Worm (Caenorhabditis elegans) whole organism, L1 larva: ENCODE data around the gene K08E4.8.

ENCODE experiments used
- C04F5.9 ChIP-seq: sonication (generic microtip); optimal IDR thresholded peaks from 2 replicates; lab custom pipeline; 2016; ENCODE audit warnings: missing genetic modification characterization, missing compliant biosample characterization
- C34B4.2 ChIP-seq: sonication (generic microtip); optimal IDR thresholded peaks from 2 replicates; lab custom pipeline; 2017; ENCODE audit warnings: mild to moderate bottlenecking, missing genetic modification characterization, missing compliant biosample characterization
- Y116A8C.19 ChIP-seq: sonication (generic microtip); optimal IDR thresholded peaks from 2 replicates; lab custom pipeline; 2016; ENCODE audit warnings: missing compliant biosample characterization, missing genetic modification characterization, borderline replicate concordance
- alr-1 ChIP-seq: fragments of 200-800 bp; sonication (Bioruptor generic); optimal IDR thresholded peaks from 2 replicates; lab custom pipeline; 2018; ENCODE audit warnings: borderline replicate concordance, mild to moderate bottlenecking, missing genetic modification characterization, missing compliant biosample characterization
- aly-2 ChIP-seq: fragments of 150-350 bp; optimal IDR thresholded peaks from 2 replicates; lab custom pipeline; 2014; ENCODE audit warnings: missing biosample characterization, missing genetic modification characterization
- blmp-1 ChIP-seq: fragments of 150-350 bp; optimal IDR thresholded peaks from 2 replicates; lab custom pipeline; 2014; ENCODE audit warnings: missing biosample characterization, missing genetic modification characterization
- ceh-8 ChIP-seq: fragments of 200-800 bp; sonication (Bioruptor generic); optimal IDR thresholded peaks from 2 replicates; lab custom pipeline; 2018; ENCODE audit warnings: mild to moderate bottlenecking, missing genetic modification characterization, moderate library complexity, missing compliant biosample characterization
- ceh-82 ChIP-seq, 3 experiments: fragments of 150-350 bp in 1 of 3; sonication (generic microtip) in 2 of 3; optimal IDR thresholded peaks; 2 replicates each; lab custom pipeline; 2014 to 2017; ENCODE audit warnings: missing biosample characterization in 3 of 3, missing genetic modification characterization in 3 of 3
- ceh-90 ChIP-seq: sonication (generic microtip); optimal IDR thresholded peaks from 2 replicates; lab custom pipeline; 2016; ENCODE audit warnings: missing genetic modification characterization, missing compliant biosample characterization
- ces-1 ChIP-seq: fragments of 150-350 bp; optimal IDR thresholded peaks from 2 replicates; lab custom pipeline; 2014; ENCODE audit warnings: missing biosample characterization, missing genetic modification reagents, missing genetic modification characterization
- dpl-1 ChIP-seq, 3 experiments: fragments of 150-350 bp in 2 of 3; sonication (generic microtip) in 1 of 3; optimal IDR thresholded peaks; 2 replicates each; lab custom pipeline; 2014 to 2017; ENCODE audit warnings: missing biosample characterization in 3 of 3, missing genetic modification characterization in 3 of 3, missing genetic modification reagents in 3 of 3
- efl-1 ChIP-seq, 4 experiments: fragments of 150-350 bp; optimal IDR thresholded peaks in 3 of 4; peaks in 1 of 4; 1 replicate in 1 of 4; 2 replicates in 3 of 4; lab custom pipeline; 2014; ENCODE audit warnings: missing biosample characterization in 2 of 4, missing genetic modification characterization in 2 of 4, missing genetic modification reagents in 2 of 4
- efl-3 ChIP-seq: fragments of 200-800 bp; sonication (Bioruptor generic); optimal IDR thresholded peaks from 2 replicates; lab custom pipeline; 2018; ENCODE audit warnings: mild to moderate bottlenecking, missing genetic modification characterization, missing compliant biosample characterization
- egl-13 ChIP-seq: sonication (generic microtip); optimal IDR thresholded peaks from 2 replicates; lab custom pipeline; 2016; ENCODE audit warnings: missing genotype, missing genetic modification reagents, missing genetic modification characterization, missing compliant biosample characterization
- elt-2 ChIP-seq: sonication (generic microtip); optimal IDR thresholded peaks from 2 replicates; lab custom pipeline; 2016; ENCODE audit warnings: missing genetic modification characterization, mild to moderate bottlenecking, inconsistent platforms, missing compliant biosample characterization, missing genetic modification reagents
- fkh-10 ChIP-seq: sonication (generic microtip); optimal IDR thresholded peaks from 2 replicates; lab custom pipeline; 2017; ENCODE audit warnings: missing biosample characterization, missing genetic modification reagents, missing genetic modification characterization
- fkh-4 ChIP-seq: sonication (generic microtip); optimal IDR thresholded peaks from 2 replicates; lab custom pipeline; 2016; ENCODE audit warnings: missing compliant biosample characterization, missing genetic modification characterization, borderline replicate concordance
- hlh-17 ChIP-seq: fragments of 200-800 bp; sonication (Bioruptor generic); optimal IDR thresholded peaks from 2 replicates; lab custom pipeline; 2018; ENCODE audit warnings: missing genetic modification characterization, mild to moderate bottlenecking, missing compliant biosample characterization, moderate library complexity, borderline replicate concordance
- irx-1 ChIP-seq: sonication (generic microtip); optimal IDR thresholded peaks from 2 replicates; lab custom pipeline; 2016; ENCODE audit warnings: missing genetic modification characterization, missing compliant biosample characterization
- isw-1 ChIP-seq: fragments of 200-800 bp; sonication (Bioruptor generic); IDR thresholded peaks from 2 replicates; pipeline ENCODE4 v1.3.6; 2022; ENCODE audit warnings: missing genetic modification characterization, missing compliant biosample characterization
- jun-1 ChIP-seq: fragments of 150-350 bp; optimal IDR thresholded peaks from 2 replicates; lab custom pipeline; 2014; ENCODE audit warnings: missing biosample characterization, missing genetic modification reagents, missing genetic modification characterization
- lin-14 ChIP-seq: fragments of 200-800 bp; sonication (Bioruptor generic); optimal IDR thresholded peaks from 2 replicates; lab custom pipeline; 2018; ENCODE audit warnings: mild to moderate bottlenecking, missing genetic modification characterization, moderate library complexity, missing compliant biosample characterization
- lin-39 ChIP-seq: fragments of 150-350 bp; optimal IDR thresholded peaks from 2 replicates; lab custom pipeline; 2014; ENCODE audit warnings: missing biosample characterization, missing genetic modification reagents, missing genetic modification characterization
- lir-3 ChIP-seq: sonication (generic microtip); optimal IDR thresholded peaks from 2 replicates; lab custom pipeline; 2016; ENCODE audit warnings: mild to moderate bottlenecking, missing genetic modification characterization, moderate library complexity, missing compliant biosample characterization; ENCODE audit not compliant: poor library complexity
- lsy-2 ChIP-seq, 2 experiments: fragments of 150-350 bp; optimal IDR thresholded peaks; 2 replicates each; lab custom pipeline; 2014; ENCODE audit warnings: missing biosample characterization in 2 of 2, missing genetic modification characterization in 2 of 2
- mep-1 ChIP-seq: fragments of 150-350 bp; optimal IDR thresholded peaks from 2 replicates; lab custom pipeline; 2014; ENCODE audit warnings: missing biosample characterization, missing genetic modification characterization
- nhr-11 ChIP-seq: fragments of 150-350 bp; optimal IDR thresholded peaks from 2 replicates; lab custom pipeline; 2014; ENCODE audit warnings: missing biosample characterization, missing genetic modification characterization
- nhr-12 ChIP-seq: sonication (generic microtip); optimal IDR thresholded peaks from 2 replicates; lab custom pipeline; 2017; ENCODE audit warnings: missing biosample characterization, missing genetic modification characterization
- nhr-19 ChIP-seq: fragments of 200-800 bp; sonication (Bioruptor generic); conservative IDR thresholded peaks from 2 replicates; pipeline ENCODE4 v1.3.6; 2022; ENCODE audit warnings: missing genetic modification characterization, missing compliant biosample characterization
- nhr-20 ChIP-seq: sonication (generic microtip); optimal IDR thresholded peaks from 2 replicates; lab custom pipeline; 2016; ENCODE audit warnings: mild to moderate bottlenecking, missing genetic modification characterization, missing compliant biosample characterization
- nhr-28 ChIP-seq: fragments of 150-350 bp; optimal IDR thresholded peaks from 2 replicates; lab custom pipeline; 2014; ENCODE audit warnings: missing biosample characterization, missing genetic modification characterization
- nhr-47 ChIP-seq: sonication (generic microtip); optimal IDR thresholded peaks from 2 replicates; lab custom pipeline; 2016; ENCODE audit warnings: mild to moderate bottlenecking, missing genetic modification characterization, moderate library complexity, missing compliant biosample characterization
- nhr-71 ChIP-seq: sonication (generic microtip); optimal IDR thresholded peaks from 2 replicates; lab custom pipeline; 2016; ENCODE audit warnings: mild to moderate bottlenecking, missing genetic modification characterization, moderate library complexity, missing compliant biosample characterization
- nhr-76 ChIP-seq: sonication (generic microtip); optimal IDR thresholded peaks from 2 replicates; lab custom pipeline; 2017; ENCODE audit warnings: missing biosample characterization, missing genetic modification characterization
- nhr-77 ChIP-seq: fragments of 150-350 bp; optimal IDR thresholded peaks from 2 replicates; lab custom pipeline; 2014; ENCODE audit warnings: missing biosample characterization, missing genetic modification characterization
- nhr-90 ChIP-seq: sonication (generic microtip); optimal IDR thresholded peaks from 2 replicates; lab custom pipeline; 2016; ENCODE audit warnings: mild to moderate bottlenecking, missing genetic modification characterization, missing compliant biosample characterization; ENCODE audit not compliant: poor library complexity
- pag-3 ChIP-seq: sonication (generic microtip); optimal IDR thresholded peaks from 2 replicates; lab custom pipeline; 2017; ENCODE audit warnings: missing genetic modification characterization, mild to moderate bottlenecking, missing compliant biosample characterization, antibody characterized with exemption, borderline replicate concordance; ENCODE audit not compliant: insufficient read depth
- pax-3 ChIP-seq: fragments of 200-800 bp; sonication (Bioruptor generic); optimal IDR thresholded peaks from 2 replicates; lab custom pipeline; 2018; ENCODE audit warnings: mild to moderate bottlenecking, missing genetic modification characterization, moderate library complexity, missing compliant biosample characterization
- pqm-1 ChIP-seq: sonication (generic microtip); optimal IDR thresholded peaks from 3 replicates; lab custom pipeline; 2017; ENCODE audit warnings: missing biosample characterization, missing genetic modification characterization
- rnt-1 ChIP-seq: sonication (generic microtip); optimal IDR thresholded peaks from 2 replicates; lab custom pipeline; 2016; ENCODE audit warnings: mild to moderate bottlenecking, missing genetic modification characterization, moderate library complexity, missing compliant biosample characterization
- snpc-4 ChIP-seq: fragments of 150-350 bp; optimal IDR thresholded peaks from 2 replicates; lab custom pipeline; 2014; ENCODE audit warnings: missing biosample characterization, missing genetic modification characterization
- sox-4 ChIP-seq: sonication (generic microtip); optimal IDR thresholded peaks from 2 replicates; lab custom pipeline; 2016; ENCODE audit warnings: missing genetic modification characterization, missing compliant biosample characterization
- sptf-1 ChIP-seq: fragments of 150-350 bp; optimal IDR thresholded peaks from 2 replicates; lab custom pipeline; 2014; ENCODE audit warnings: missing biosample characterization, missing genetic modification characterization
- tbx-2 ChIP-seq: sonication (generic microtip); optimal IDR thresholded peaks from 2 replicates; lab custom pipeline; 2016; ENCODE audit warnings: missing genetic modification characterization, missing compliant biosample characterization
- tlp-1 ChIP-seq: fragments of 150-350 bp; optimal IDR thresholded peaks from 2 replicates; lab custom pipeline; 2014; ENCODE audit warnings: missing biosample characterization, missing genetic modification characterization
- unc-86 ChIP-seq: sonication (generic microtip); optimal IDR thresholded peaks from 2 replicates; lab custom pipeline; 2016; ENCODE audit warnings: missing genetic modification characterization, missing compliant biosample characterization
- unc-98 ChIP-seq: fragments of 200-800 bp; sonication (Bioruptor generic); IDR thresholded peaks from 2 replicates; pipeline ENCODE4 v1.3.6; 2022; ENCODE audit warnings: missing genetic modification characterization, missing compliant biosample characterization
- ztf-11 ChIP-seq, 2 experiments: sonication (generic microtip); optimal IDR thresholded peaks; 2 replicates each; lab custom pipeline; 2016 to 2017; ENCODE audit warnings: missing genetic modification characterization in 2 of 2, missing biosample characterization in 1 of 2, missing compliant biosample characterization in 1 of 2
- ztf-4 ChIP-seq: fragments of 150-350 bp; optimal IDR thresholded peaks from 2 replicates; lab custom pipeline; 2014; ENCODE audit warnings: missing biosample characterization, missing genetic modification characterization

The K08E4.8 gene

ce11 chrIV:12040431-12040830 is 20.7 kb downstream of the K08E4.8 start (continued):
- TF ChIP-seq aly-2 (tag; lab: Kevin White, UChicago) (no peak), nhr-12 (no peak), lsy-2 (tag; optimal IDR thresholded peaks at IDR 0.05; lab: Kevin White, UChicago) (no peak), blmp-1 (tag; lab: Kevin White, UChicago) (peak; percentile 64), ceh-90 (no peak), ztf-11 (tag; optimal IDR thresholded peaks at IDR 0.05; lab: Kevin White, UChicago) (no peak)

- TF ChIP-seq efl-1 (optimal IDR thresholded peaks at IDR 0.05; lab: Kevin White, UChicago) (peak in 1 of 2 experiments; percentile 14), efl-1 (GFP tag; optimal IDR thresholded peaks at IDR 0.05 in 1 of 2; lab: Kevin White, UChicago) (peak in 1 of 2 experiments; percentile 33), ztf-4 (peak; percentile 57), ceh-8 (no peak), pqm-1 (tag; lab: Kevin White, UChicago) (no peak), sptf-1 (tag; lab: Kevin White, UChicago) (no peak), Y116A8C.19 (tag; lab: Kevin White, UChicago) (no peak), nhr-71 (tag; lab: Kevin White, UChicago) (peak; percentile 46), ceh-90 (no peak), hlh-17 (GFP tag; lab: Kevin White, UChicago) (no peak), nhr-77 (tag; lab: Kevin White, UChicago) (no peak), aly-2 (tag; lab: Kevin White, UChicago) (peak; percentile 91), pax-3 (tag; lab: Kevin White, UChicago) (no peak), irx-1 (tag; lab: Kevin White, UChicago) (no peak), jun-1 (tag; lab: Kevin White, UChicago) (no peak), lsy-2 (tag; optimal IDR thresholded peaks at IDR 0.05; lab: Kevin White, UChicago) (peak; percentile 6 to 10), pag-3 (tag; lab: Kevin White, UChicago) (no peak), C34B4.2 (tag; lab: Kevin White, UChicago) (no peak), nhr-19 (GFP tag; lab: Robert Waterston, UW) (no peak; the same call in 1 of the 2 replicates), efl-3 (GFP tag; lab: Kevin White, UChicago) (no peak), ceh-82 (tag; optimal IDR thresholded peaks at IDR 0.05; lab: Kevin White, UChicago) (no peak), dpl-1 (GFP tag; optimal IDR thresholded peaks at IDR 0.05; lab: Kevin White, UChicago) (no peak), mep-1 (peak; percentile 17), lin-14 (GFP tag; lab: Kevin White, UChicago) (no peak), tbx-2 (tag; lab: Kevin White, UChicago) (no peak), tlp-1 (tag; lab: Kevin White, UChicago) (no peak), nhr-11 (no peak), unc-98 (no peak), nhr-76 (tag; lab: Kevin White, UChicago) (no peak), fkh-4 (no peak), lir-3 (tag; lab: Kevin White, UChicago) (no peak), sox-4 (tag; lab: Kevin White, UChicago) (no peak), snpc-4 (no peak), blmp-1 (tag; lab: Kevin White, UChicago) (no peak), nhr-20 (no peak), nhr-47 (tag; lab: Kevin White, UChicago) (peak; percentile 42), C04F5.9 (tag; lab: Kevin White, UChicago) (no peak), alr-1 (no peak), egl-13 (no peak), ces-1 (GFP tag; lab: Kevin White, UChicago) (no peak), rnt-1 (tag; lab: Kevin White, UChicago) (no peak), lin-39 (tag; lab: Kevin White, UChicago) (no peak), fkh-10 (GFP tag; lab: Kevin White, UChicago) (no peak), elt-2 (no peak), unc-86 (tag; lab: Kevin White, UChicago) (no peak), isw-1 (GFP tag; lab: Robert Waterston, UW) (no peak), nhr-28 (tag; lab: Kevin White, UChicago) (no peak), nhr-90 (tag; lab: Kevin White, UChicago) (peak; percentile 62)
Measured at ce11 chrIV:12036924-12037323, 24.2 kb downstream of the K08E4.8 start.
